Worm (Caenorhabditis elegans) whole organism, late embryonic: ENCODE data around the gene spcs-3.

ENCODE experiments used
- C38D4.7 ChIP-seq: fragments of 200-800 bp; sonication (Bioruptor generic); optimal IDR thresholded peaks from 2 replicates; lab custom pipeline; 2018; ENCODE audit warnings: mild to moderate bottlenecking, missing genetic modification characterization, moderate library complexity, missing compliant biosample characterization
- ceh-48 ChIP-seq: sonication (generic microtip); optimal IDR thresholded peaks from 2 replicates; lab custom pipeline; 2016; ENCODE audit warnings: missing genetic modification characterization, inconsistent platforms, missing compliant biosample characterization
- ceh-6 ChIP-seq: fragments of 200-800 bp; sonication (Bioruptor generic); optimal IDR thresholded peaks from 2 replicates; lab custom pipeline; 2018; ENCODE audit warnings: mild to moderate bottlenecking, missing genetic modification characterization, missing compliant biosample characterization
- elt-4 ChIP-seq: sonication (generic microtip); optimal IDR thresholded peaks from 2 replicates; lab custom pipeline; 2016; ENCODE audit warnings: missing genetic modification characterization, missing compliant biosample characterization
- ets-4 ChIP-seq: sonication (generic microtip); optimal IDR thresholded peaks from 2 replicates; lab custom pipeline; 2016; ENCODE audit warnings: missing genetic modification characterization, missing compliant biosample characterization
- madf-2 ChIP-seq: sonication (generic microtip); optimal IDR thresholded peaks from 2 replicates; lab custom pipeline; 2017; ENCODE audit warnings: missing genetic modification characterization, missing compliant biosample characterization
- nfya-1 ChIP-seq: sonication (generic microtip); optimal IDR thresholded peaks from 2 replicates; lab custom pipeline; 2017; ENCODE audit warnings: missing genetic modification characterization, mild to moderate bottlenecking, missing compliant biosample characterization, antibody characterized with exemption, moderate library complexity
- nhr-11 ChIP-seq: fragments of 150-350 bp; optimal IDR thresholded peaks from 2 replicates; lab custom pipeline; 2014; ENCODE audit warnings: missing biosample characterization, missing genetic modification characterization
- pha-4 ChIP-seq: fragments of 150-350 bp; optimal IDR thresholded peaks from 2 replicates; lab custom pipeline; 2018; ENCODE audit warnings: missing biosample characterization, missing genetic modification reagents, missing genetic modification characterization
- sdc-2 ChIP-seq: sonication (generic microtip); optimal IDR thresholded peaks from 2 replicates; lab custom pipeline; 2016; ENCODE audit warnings: missing genotype, missing genetic modification characterization, missing compliant biosample characterization
- tbx-7 ChIP-seq: sonication (generic microtip); optimal IDR thresholded peaks from 2 replicates; lab custom pipeline; 2016; ENCODE audit warnings: missing genotype, missing genetic modification characterization, missing compliant biosample characterization
- ztf-16 ChIP-seq: sonication (generic microtip); optimal IDR thresholded peaks from 2 replicates; lab custom pipeline; 2017; ENCODE audit warnings: missing genetic modification characterization, missing compliant biosample characterization

DNA sequence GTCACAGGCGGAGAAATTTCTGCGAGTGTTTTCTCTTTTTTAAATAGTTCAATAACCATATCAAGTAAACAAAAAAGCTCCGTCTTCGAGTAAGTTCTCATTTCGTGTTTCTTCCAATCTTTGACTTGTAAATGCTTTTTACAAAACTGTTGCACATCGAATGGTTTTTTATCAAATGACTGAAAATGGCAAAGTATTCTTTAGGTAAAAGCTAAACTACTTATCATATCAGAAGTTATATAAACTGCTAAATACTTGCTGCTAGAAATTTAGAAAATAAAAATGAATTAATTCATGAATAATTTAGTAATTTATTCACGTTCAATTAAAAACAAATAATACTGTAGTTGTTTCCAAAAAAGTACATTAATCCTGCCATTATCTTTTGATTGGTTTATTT, 13.9 kb upstream of the spcs-3 start, which contains the start of gene F44B9.9:
- no peak for TF ChIP-seq sdc-2
- TF ChIP-seq C38D4.7 = no peak
- no peak for TF ChIP-seq elt-4 (tag; lab: Kevin White, UChicago)
- TF ChIP-seq nhr-11 = no peak
- no peak for TF ChIP-seq pha-4 (tag; lab: Kevin White, UChicago)
- no peak for TF ChIP-seq ets-4 (tag; lab: Kevin White, UChicago)
- TF ChIP-seq ceh-48 (tag; lab: Kevin White, UChicago) = no peak
- no peak for TF ChIP-seq ceh-6 (GFP tag; lab: Kevin White, UChicago)
- TF ChIP-seq madf-2 (tag; lab: Kevin White, UChicago) = no peak
- TF ChIP-seq ztf-16 (tag; lab: Kevin White, UChicago) = no peak
- no peak for TF ChIP-seq tbx-7 (tag; lab: Kevin White, UChicago)
- no peak for TF ChIP-seq nfya-1 (tag; lab: Kevin White, UChicago)
